Fruit fly (Drosophila melanogaster) whole organism, embryonic: Measurements from ENCODE around the gene CG10254.

ENCODE experiments used
- CG10321 ChIP-seq: fragments of 200-800 bp; sonication (Bioruptor generic); IDR thresholded peaks from 2 replicates; pipeline ENCODE4 v1.3.6; 2022; ENCODE audit warnings: missing biosample characterization, missing genetic modification characterization
- CG10654 ChIP-seq: fragments of 200-800 bp; sonication (Bioruptor generic); optimal IDR thresholded peaks from 2 replicates; lab custom pipeline; 2016; ENCODE audit warnings: missing biosample characterization, missing genetic modification characterization
- CG11504 ChIP-seq: fragments of 200-800 bp; sonication (Bioruptor generic); optimal IDR thresholded peaks from 3 replicates; lab custom pipeline; 2019; ENCODE audit warnings: missing biosample characterization, mild to moderate bottlenecking, missing genetic modification characterization, moderate library complexity
- CG11696 ChIP-seq: fragments of 200-800 bp; sonication (Bioruptor generic); IDR thresholded peaks from 2 replicates; pipeline ENCODE4 v1.3.6; 2022; ENCODE audit warnings: missing biosample characterization, missing genetic modification characterization
- CG12071 ChIP-seq: fragments of 200-800 bp; sonication (Bioruptor generic); optimal IDR thresholded peaks from 3 replicates; lab custom pipeline; 2018; ENCODE audit warnings: missing biosample characterization, mild to moderate bottlenecking, missing genetic modification characterization
- CG12236 ChIP-seq: fragments of 200-800 bp; sonication (Bioruptor generic); optimal IDR thresholded peaks from 2 replicates; lab custom pipeline; 2016; ENCODE audit warnings: missing biosample characterization, missing genetic modification characterization
- CG12659 ChIP-seq: fragments of 200-800 bp; sonication (Bioruptor generic); optimal IDR thresholded peaks from 3 replicates; lab custom pipeline; 2017; ENCODE audit warnings: mild to moderate bottlenecking, missing biosample characterization, missing genetic modification reagents, missing genetic modification characterization
- CG1529 ChIP-seq: fragments of 200-800 bp; sonication (Bioruptor generic); optimal IDR thresholded peaks from 3 replicates; lab custom pipeline; 2018; ENCODE audit warnings: missing biosample characterization, missing genetic modification characterization
- CG15601 ChIP-seq: fragments of 200-800 bp; sonication (Bioruptor generic); optimal IDR thresholded peaks from 3 replicates; lab custom pipeline; 2019; ENCODE audit warnings: missing biosample characterization, mild to moderate bottlenecking, missing genetic modification characterization, moderate library complexity
- CG1603 ChIP-seq: fragments of 200-800 bp; sonication (Bioruptor generic); optimal IDR thresholded peaks from 2 replicates; lab custom pipeline; 2019; ENCODE audit warnings: missing biosample characterization, mild to moderate bottlenecking, missing genetic modification characterization, moderate library complexity
- CG17186 ChIP-seq: fragments of 200-800 bp; sonication (Bioruptor generic); optimal IDR thresholded peaks from 3 replicates; lab custom pipeline; 2017; ENCODE audit warnings: missing biosample characterization, missing genetic modification reagents, missing genetic modification characterization
- CG17359 ChIP-seq: fragments of 200-800 bp; sonication (Bioruptor generic); optimal IDR thresholded peaks from 3 replicates; lab custom pipeline; 2018; ENCODE audit warnings: missing biosample characterization, mild to moderate bottlenecking, missing genetic modification characterization, moderate library complexity
- CG18599 ChIP-seq: fragments of 200-800 bp; sonication (Bioruptor generic); optimal IDR thresholded peaks from 3 replicates; lab custom pipeline; 2017; ENCODE audit warnings: missing biosample characterization, missing genetic modification characterization, mild to moderate bottlenecking, moderate library complexity, missing genetic modification reagents
- CG30431 ChIP-seq: fragments of 200-800 bp; sonication (Bioruptor generic); optimal IDR thresholded peaks from 2 replicates; lab custom pipeline; 2017; ENCODE audit warnings: missing biosample characterization, missing genetic modification characterization
- CG31224 ChIP-seq: fragments of 200-800 bp; sonication (Bioruptor generic); IDR thresholded peaks from 2 replicates; pipeline ENCODE4 v1.3.6; 2022; ENCODE audit warnings: missing biosample characterization, missing genetic modification characterization
- CG3838 ChIP-seq: fragments of 200-800 bp; sonication (Bioruptor generic); optimal IDR thresholded peaks from 3 replicates; lab custom pipeline; 2016; ENCODE audit warnings: missing biosample characterization, missing genetic modification characterization
- CG4404 ChIP-seq: fragments of 200-800 bp; sonication (Bioruptor generic); IDR thresholded peaks from 2 replicates; pipeline ENCODE4 v1.3.6; 2022; ENCODE audit warnings: missing biosample characterization, missing genetic modification characterization
- CG4707 ChIP-seq: fragments of 200-800 bp; sonication (Bioruptor generic); optimal IDR thresholded peaks from 2 replicates; lab custom pipeline; 2018; ENCODE audit warnings: missing biosample characterization, mild to moderate bottlenecking, missing genetic modification characterization, moderate library complexity
- CG6654 ChIP-seq: fragments of 200-800 bp; sonication (Bioruptor generic); optimal IDR thresholded peaks from 2 replicates; lab custom pipeline; 2017; ENCODE audit warnings: missing biosample characterization, mild to moderate bottlenecking, missing genetic modification characterization
- CG7963 ChIP-seq: fragments of 200-800 bp; sonication (Bioruptor generic); IDR thresholded peaks from 3 replicates; pipeline ENCODE4 v1.3.6; 2022; ENCODE audit warnings: missing biosample characterization, missing genetic modification characterization; ENCODE audit not compliant: partially characterized antibody
- CG8089 ChIP-seq: fragments of 200-800 bp; sonication (Bioruptor generic); optimal IDR thresholded peaks from 3 replicates; lab custom pipeline; 2016; ENCODE audit warnings: missing biosample characterization, missing genetic modification characterization
- CG8388 ChIP-seq: fragments of 200-800 bp; sonication (Bioruptor generic); optimal IDR thresholded peaks from 2 replicates; lab custom pipeline; 2019; ENCODE audit warnings: missing biosample characterization, mild to moderate bottlenecking, missing genetic modification characterization, moderate library complexity
- Chrac-16 ChIP-seq: fragments of 200-800 bp; sonication (Bioruptor generic); optimal IDR thresholded peaks from 3 replicates; lab custom pipeline; 2016; ENCODE audit warnings: missing biosample characterization, missing genetic modification characterization
- Dip2 ChIP-seq: fragments of 200-800 bp; sonication (Bioruptor generic); IDR thresholded peaks from 2 replicates; pipeline ENCODE4 v1.3.6; 2022; ENCODE audit warnings: missing biosample characterization, missing genetic modification characterization
- Elba2 ChIP-seq: fragments of 200-800 bp; sonication (Bioruptor generic); optimal IDR thresholded peaks from 3 replicates; lab custom pipeline; 2016; ENCODE audit warnings: missing biosample characterization, missing genetic modification characterization
- Gug ChIP-seq: fragments of 200-800 bp; sonication (Bioruptor generic); IDR thresholded peaks from 4 replicates; pipeline ENCODE4 v1.3.6; 2022; ENCODE audit warnings: missing biosample characterization, missing genetic modification characterization
- NC2β ChIP-seq: fragments of 200-800 bp; sonication (Bioruptor generic); optimal IDR thresholded peaks from 2 replicates; lab custom pipeline; 2016; ENCODE audit warnings: missing biosample characterization, missing genetic modification characterization
- NFAT ChIP-seq: fragments of 200-800 bp; sonication (Bioruptor generic); IDR thresholded peaks from 2 replicates; pipeline ENCODE4 v1.3.6; 2022; ENCODE audit warnings: missing biosample characterization, missing genetic modification characterization
- Ravus ChIP-seq: fragments of 200-800 bp; sonication (Bioruptor generic); IDR thresholded peaks from 2 replicates; pipeline ENCODE4 v1.3.6; 2022; ENCODE audit warnings: missing biosample characterization, missing genetic modification characterization
- Rfx ChIP-seq: fragments of 200-800 bp; sonication (Bioruptor generic); IDR thresholded peaks from 2 replicates; pipeline ENCODE4 v1.3.6; 2022; ENCODE audit warnings: missing biosample characterization, missing genetic modification characterization
- Sin3A ChIP-seq: fragments of >200 bp; optimal IDR thresholded peaks from 2 replicates; lab custom pipeline; 2018
- Xrp1 ChIP-seq: fragments of 200-800 bp; sonication (Bioruptor generic); IDR thresholded peaks from 2 replicates; pipeline ENCODE4 v1.3.6; 2022; ENCODE audit warnings: missing biosample characterization, missing genetic modification characterization
- ab ChIP-seq: fragments of 200-800 bp; sonication (Bioruptor generic); optimal IDR thresholded peaks from 2 replicates; lab custom pipeline; 2016; ENCODE audit warnings: missing biosample characterization, missing genetic modification characterization
- amos ChIP-seq: fragments of 200-800 bp; sonication (Bioruptor generic); IDR thresholded peaks from 2 replicates; pipeline ENCODE4 v1.3.6; 2022; ENCODE audit warnings: missing biosample characterization, missing genetic modification characterization; ENCODE audit not compliant: partially characterized antibody
- chinmo ChIP-seq: fragments of 200-800 bp; sonication (Bioruptor generic); IDR thresholded peaks from 4 replicates; pipeline ENCODE4 v1.3.6; 2022; ENCODE audit warnings: missing biosample characterization, missing genetic modification characterization; ENCODE audit not compliant: partially characterized antibody
- ci ChIP-seq: fragments of 200-800 bp; sonication (Bioruptor generic); IDR thresholded peaks from 3 replicates; pipeline ENCODE4 v1.3.6; 2022; ENCODE audit warnings: missing biosample characterization, missing genetic modification characterization
- dmrt11E ChIP-seq: fragments of 200-800 bp; sonication (Bioruptor generic); optimal IDR thresholded peaks from 3 replicates; lab custom pipeline; 2018; ENCODE audit warnings: missing biosample characterization, mild to moderate bottlenecking, missing genetic modification characterization, moderate library complexity
- grau ChIP-seq: fragments of 200-800 bp; optimal IDR thresholded peaks from 3 replicates; lab custom pipeline; 2019; ENCODE audit warnings: missing biosample characterization, mild to moderate bottlenecking, missing genetic modification characterization, moderate library complexity
- jumu ChIP-seq: fragments of 200-800 bp; sonication (Bioruptor generic); optimal IDR thresholded peaks from 3 replicates; lab custom pipeline; 2016; ENCODE audit warnings: missing biosample characterization, missing genetic modification characterization
- ken ChIP-seq: fragments of 200-800 bp; sonication (Bioruptor generic); IDR thresholded peaks from 3 replicates; pipeline ENCODE4 v1.3.6; 2022; ENCODE audit warnings: missing biosample characterization, missing genetic modification characterization
- klu ChIP-seq: fragments of 200-800 bp; sonication (Bioruptor generic); IDR thresholded peaks from 2 replicates; pipeline ENCODE4 v1.3.6; 2022; ENCODE audit warnings: missing biosample characterization, missing genetic modification characterization
- kni ChIP-seq: fragments of 200-800 bp; sonication (Bioruptor generic); optimal IDR thresholded peaks from 3 replicates; lab custom pipeline; 2017; ENCODE audit warnings: mild to moderate bottlenecking, missing biosample characterization, missing genetic modification reagents, missing genetic modification characterization
- luna ChIP-seq: fragments of 200-800 bp; sonication (Bioruptor generic); optimal IDR thresholded peaks from 2 replicates; lab custom pipeline; 2016; ENCODE audit warnings: missing biosample characterization, missing genetic modification characterization
- nau ChIP-seq: fragments of 200-800 bp; sonication (Bioruptor generic); optimal IDR thresholded peaks from 3 replicates; lab custom pipeline; 2017; ENCODE audit warnings: missing biosample characterization, mild to moderate bottlenecking, missing genetic modification characterization, missing genetic modification reagents
- scrt ChIP-seq: fragments of 200-800 bp; sonication (Bioruptor generic); optimal IDR thresholded peaks from 2 replicates; lab custom pipeline; 2018; ENCODE audit warnings: missing biosample characterization, mild to moderate bottlenecking, missing genetic modification characterization, moderate library complexity
- sd ChIP-seq: fragments of 200-800 bp; sonication (Bioruptor generic); optimal IDR thresholded peaks from 3 replicates; lab custom pipeline; 2018; ENCODE audit warnings: missing biosample characterization, mild to moderate bottlenecking, missing genetic modification characterization, moderate library complexity
- shn ChIP-seq: fragments of 200-800 bp; sonication (Bioruptor generic); optimal IDR thresholded peaks from 3 replicates; lab custom pipeline; 2016; ENCODE audit warnings: missing biosample characterization, missing genetic modification characterization
- ttk ChIP-seq: fragments of 200-800 bp; sonication (Bioruptor generic); IDR thresholded peaks from 2 replicates; pipeline ENCODE4 v2.1.2; 2022; ENCODE audit warnings: missing biosample characterization, missing genetic modification characterization
- z ChIP-seq: fragments of 200-800 bp; sonication (Bioruptor generic); IDR thresholded peaks from 3 replicates; pipeline ENCODE4 v1.3.6; 2022; ENCODE audit warnings: missing biosample characterization, missing genetic modification characterization

The CG10254 gene

DNA sequence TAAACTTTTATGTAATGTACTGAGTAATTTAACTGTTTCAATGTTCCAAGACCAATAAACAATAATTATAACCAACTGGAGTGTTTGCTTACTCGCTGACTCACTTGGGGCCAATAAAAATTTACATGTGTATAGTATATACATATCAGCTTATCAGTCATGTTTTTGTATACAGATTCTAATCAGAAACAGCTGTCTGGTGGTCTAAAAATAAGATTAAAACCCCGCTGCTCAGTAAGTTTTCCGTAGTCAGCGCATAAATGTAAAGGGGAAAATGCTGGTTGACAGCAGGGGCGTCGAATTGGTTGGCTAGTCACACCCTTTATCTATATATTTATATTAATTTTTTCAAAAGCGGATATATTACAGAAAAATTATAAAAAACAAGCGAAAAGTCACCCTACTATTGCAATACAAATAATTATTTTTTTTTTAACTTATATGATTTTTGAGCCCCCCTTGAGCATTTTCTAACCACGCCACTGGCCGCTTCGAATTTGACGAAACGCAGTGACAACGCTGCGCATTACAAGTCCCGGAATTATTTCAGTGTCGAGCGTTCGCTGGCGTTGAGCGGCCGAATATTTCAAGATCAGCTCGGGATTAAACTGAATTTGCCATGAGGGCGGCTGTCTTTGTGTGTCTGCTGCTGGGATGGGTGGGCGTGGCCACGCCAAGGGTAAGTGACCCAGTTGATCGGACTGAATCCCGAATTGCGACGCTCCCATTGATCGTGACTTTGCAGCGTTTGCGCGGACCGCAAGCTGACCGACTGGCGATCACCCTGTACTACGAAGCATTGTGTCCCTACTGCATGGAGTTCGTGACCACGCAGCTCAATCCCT is 16.2 kb downstream of the CG10254 start, which contains the start of gene GILT2 (continued):
- TF ChIP-seq Gug (GFP tag; lab: Robert Waterston, UW) (peak; percentile 81), klu (GFP tag; lab: Robert Waterston, UW) (peak; percentile 82), amos (no peak), CG30431 (GFP tag; lab: Kevin White, UChicago) (peak; percentile 85), CG1529 (GFP tag; lab: Kevin White, UChicago) (peak; percentile 87), CG12236 (no peak), dmrt11E (peak; percentile 87), NFAT (GFP tag; lab: Robert Waterston, UW) (peak; percentile 79), CG3838 (GFP tag; lab: Kevin White, UChicago) (peak; percentile 63), Ravus (GFP tag; lab: Robert Waterston, UW) (peak; percentile 83), sd (tag; lab: Kevin White, UChicago) (peak; percentile 78), CG4707 (GFP tag; lab: Kevin White, UChicago) (peak; percentile 57), Dip2 (GFP tag; lab: Robert Waterston, UW) (no peak), nau (GFP tag; lab: Kevin White, UChicago) (no peak), CG31224 (peak; percentile 85), CG11696 (GFP tag; lab: Robert Waterston, UW) (peak; percentile 58), CG1603 (no peak), CG15601 (tag; lab: Kevin White, UChicago) (peak; percentile 90), CG11504 (tag; lab: Kevin White, UChicago) (peak; percentile 94), ken (peak; percentile 89), z (GFP tag; lab: Robert Waterston, UW) (peak; percentile 36; the same call in 1 of the 3 replicates), Elba2 (GFP tag; lab: Kevin White, UChicago) (peak; percentile 24), kni (GFP tag; lab: Kevin White, UChicago) (peak; percentile 53), CG10321 (GFP tag; lab: Robert Waterston, UW) (peak; percentile 62; the same call in 1 of the 2 replicates), ci (GFP tag; lab: Robert Waterston, UW) (peak; percentile 94), Rfx (peak; percentile 94), scrt (GFP tag; lab: Kevin White, UChicago) (peak; percentile 82), CG18599 (GFP tag; lab: Kevin White, UChicago) (peak; percentile 97), luna (GFP tag; lab: Kevin White, UChicago) (no peak), CG12659 (peak; percentile 94), CG8089 (GFP tag; lab: Kevin White, UChicago) (no peak), CG17359 (peak; percentile 94), shn (GFP tag; lab: Kevin White, UChicago) (peak; percentile 28), grau (tag; lab: Kevin White, UChicago) (peak; percentile 92), CG17186 (peak; percentile 29), CG12071 (GFP tag; lab: Kevin White, UChicago) (peak; percentile 63), chinmo (GFP tag; lab: Robert Waterston, UW) (0 out of 4 replicates have a peak, but pooled peaks have one; percentile 39), CG8388 (GFP tag; lab: Kevin White, UChicago) (peak; percentile 89), jumu (GFP tag; lab: Kevin White, UChicago) (no peak), NC2β (GFP tag; lab: Kevin White, UChicago) (peak; percentile 9), ab (peak; percentile 10), CG6654 (GFP tag; lab: Kevin White, UChicago) (peak; percentile 83), Xrp1 (peak; percentile 97), Sin3A (lab: Kevin White, UChicago) (no peak), ttk (GFP tag; lab: Robert Waterston, UW) (peak; percentile 93), CG7963 (GFP tag; lab: Robert Waterston, UW) (no peak), CG4404 (peak; percentile 76), CG10654 (peak; percentile 78), Chrac-16 (peak; percentile 85)
